Worm (Caenorhabditis elegans): ENCODE data around the gene Y116A8C.25.

- no peak for TF ChIP-seq blmp-1 (tag; optimal IDR thresholded peaks at IDR 0.05; ENCODE audit: insufficient read depth)
- TF ChIP-seq nhr-11 (tag; optimal IDR thresholded peaks at IDR 0.05), result no peak
- no peak for TF ChIP-seq unc-62 (GFP tag; optimal IDR thresholded peaks at IDR 0.05)
- TF ChIP-seq elt-1 (tag; optimal IDR thresholded peaks at IDR 0.05), result no peak
- no peak for TF ChIP-seq R02D3.7 (tag; optimal IDR thresholded peaks at IDR 0.05)
- no peak for TF ChIP-seq ama-1 (optimal IDR thresholded peaks at IDR 0.05)
- no peak for TF ChIP-seq nhr-237 (tag; optimal IDR thresholded peaks at IDR 0.05)
- no peak for TF ChIP-seq elt-3 (tag; optimal IDR thresholded peaks at IDR 0.05)
- TF ChIP-seq mab-5 (tag; optimal IDR thresholded peaks at IDR 0.05), result no peak
- no peak for TF ChIP-seq nhr-25 (tag; optimal IDR thresholded peaks at IDR 0.05)
- TF ChIP-seq alr-1 (tag; optimal IDR thresholded peaks at IDR 0.05), result no peak
- no peak for TF ChIP-seq unc-39 (tag; optimal IDR thresholded peaks at IDR 0.05)
- no peak for TF ChIP-seq aly-2 (tag; optimal IDR thresholded peaks at IDR 0.05)
These were observed 48.1 kb downstream of the Y116A8C.25 start, which contains the start of gene nhr-229 for ce11 chrIV:17030494-17030893.

Measured in whole organism, L2 larva.